Worm (Caenorhabditis elegans) whole organism, midembryonic: ENCODE data around the gene R05G9R.1.

Experiments used
- T22C8.4 ChIP-seq: fragments of 200-800 bp; sonication (Bioruptor generic); IDR thresholded peaks from 2 replicates; pipeline ENCODE4 v1.3.6; 2022; ENCODE audit warnings: missing genetic modification characterization, missing compliant biosample characterization
- cog-1 ChIP-seq: sonication (generic microtip); optimal IDR thresholded peaks from 2 replicates; lab custom pipeline; 2016; ENCODE audit warnings: missing genetic modification characterization, missing compliant biosample characterization
- flt-1 ChIP-seq: fragments of 200-800 bp; sonication (Bioruptor generic); IDR thresholded peaks from 2 replicates; pipeline ENCODE4 v1.3.6; 2022; ENCODE audit warnings: missing genetic modification characterization, missing compliant biosample characterization
- klf-2 ChIP-seq: fragments of 200-800 bp; sonication (Bioruptor generic); conservative IDR thresholded peaks from 2 replicates; pipeline ENCODE4 v1.3.6; 2022; ENCODE audit warnings: missing genetic modification reagents, missing genetic modification characterization, missing compliant biosample characterization
- med-1 ChIP-seq: sonication (generic microtip); optimal IDR thresholded peaks from 2 replicates; lab custom pipeline; 2017; ENCODE audit warnings: missing genetic modification characterization, mild to moderate bottlenecking, missing compliant biosample characterization, antibody characterized with exemption, missing genetic modification reagents; ENCODE audit not compliant: insufficient read depth
- ref-1 ChIP-seq: fragments of 200-800 bp; sonication (Bioruptor generic); conservative IDR thresholded peaks from 2 replicates; pipeline ENCODE4 v1.3.6; 2022; ENCODE audit warnings: missing genetic modification reagents, missing genetic modification characterization, missing compliant biosample characterization
- tab-1 ChIP-seq: fragments of 200-800 bp; sonication (Bioruptor generic); IDR thresholded peaks from 2 replicates; pipeline ENCODE4 v1.3.6; 2022; ENCODE audit warnings: missing genetic modification characterization, missing compliant biosample characterization
- ztf-23 ChIP-seq: fragments of 200-800 bp; sonication (Bioruptor generic); IDR thresholded peaks from 2 replicates; pipeline ENCODE4 v1.3.6; 2022; ENCODE audit warnings: missing genetic modification reagents, missing genetic modification characterization, missing compliant biosample characterization
- ztf-29 ChIP-seq: fragments of 200-800 bp; sonication (Bioruptor generic); IDR thresholded peaks from 2 replicates; pipeline ENCODE4 v1.3.6; 2022; ENCODE audit warnings: missing genetic modification reagents, missing genetic modification characterization, missing compliant biosample characterization

The R05G9R.1 gene

ce11 chrII:6531527-6531926, 17.7 kb upstream of the R05G9R.1 start, which contains the start of gene abch-1:
TSS of gene abch-1 (minus strand) at chrII:6531627.
- TF ChIP-seq med-1 (GFP tag; lab: Kevin White, UChicago) (no peak), klf-2 (GFP tag; lab: Robert Waterston, UW) (no peak), ztf-29 (no peak)

- no peak for TF ChIP-seq cog-1 (tag; lab: Kevin White, UChicago)
- no peak for TF ChIP-seq flt-1 (GFP tag; lab: Robert Waterston, UW)
- TF ChIP-seq ztf-23 (GFP tag; lab: Robert Waterston, UW): no peak
- no peak for TF ChIP-seq ztf-29
- TF ChIP-seq T22C8.4 (GFP tag; lab: Robert Waterston, UW): no peak
- TF ChIP-seq klf-2 (GFP tag; lab: Robert Waterston, UW): no peak
Observed at ce11 chrII:6528629-6529028, 14.8 kb upstream of the R05G9R.1 start, which contains the start of gene C56E6.4. TSS of gene C56E6.4 (minus strand) at chrII:6528729.

- TF ChIP-seq ref-1 (GFP tag; lab: Robert Waterston, UW) (no peak), tab-1 (GFP tag; lab: Robert Waterston, UW) (no peak), cog-1 (tag; lab: Kevin White, UChicago) (no peak), T22C8.4 (GFP tag; lab: Robert Waterston, UW) (no peak), ztf-29 (no peak), ztf-23 (GFP tag; lab: Robert Waterston, UW) (no peak), flt-1 (GFP tag; lab: Robert Waterston, UW) (no peak), klf-2 (GFP tag; lab: Robert Waterston, UW) (no peak), med-1 (GFP tag; lab: Kevin White, UChicago) (no peak)
Observed at ce11 chrII:6526136-6526684, 12.4 kb upstream of the R05G9R.1 start.

- TF ChIP-seq flt-1 (GFP tag; lab: Robert Waterston, UW) (no peak), cog-1 (tag; lab: Kevin White, UChicago) (no peak), ref-1 (GFP tag; lab: Robert Waterston, UW) (no peak), tab-1 (GFP tag; lab: Robert Waterston, UW) (no peak), med-1 (GFP tag; lab: Kevin White, UChicago) (no peak), ztf-29 (no peak), ztf-23 (GFP tag; lab: Robert Waterston, UW) (no peak), klf-2 (GFP tag; lab: Robert Waterston, UW) (no peak), T22C8.4 (GFP tag; lab: Robert Waterston, UW) (no peak)
Observed at ce11 chrII:6524501-6524977, 10.7 kb upstream of the R05G9R.1 start, which contains the start of gene C56E6.2. TSS of gene C56E6.2 (plus strand) at chrII:6524927.

- TF ChIP-seq ref-1 (GFP tag; lab: Robert Waterston, UW) (no peak), ztf-23 (GFP tag; lab: Robert Waterston, UW) (no peak), med-1 (GFP tag; lab: Kevin White, UChicago) (no peak), cog-1 (tag; lab: Kevin White, UChicago) (no peak), klf-2 (GFP tag; lab: Robert Waterston, UW) (no peak), T22C8.4 (GFP tag; lab: Robert Waterston, UW) (no peak), flt-1 (GFP tag; lab: Robert Waterston, UW) (no peak), ztf-29 (no peak), tab-1 (GFP tag; lab: Robert Waterston, UW) (no peak)
Observed at ce11 chrII:6523940-6524339, 10.1 kb upstream of the R05G9R.1 start.

- TF ChIP-seq ztf-29 (no peak), T22C8.4 (GFP tag; lab: Robert Waterston, UW) (no peak), klf-2 (GFP tag; lab: Robert Waterston, UW) (no peak), ref-1 (GFP tag; lab: Robert Waterston, UW) (no peak), flt-1 (GFP tag; lab: Robert Waterston, UW) (peak; percentile 70), ztf-23 (GFP tag; lab: Robert Waterston, UW) (0 out of 2 replicates have a peak, but pooled peaks have one; percentile 69), tab-1 (GFP tag; lab: Robert Waterston, UW) (0 out of 2 replicates have a peak, but pooled peaks have one; percentile 47), med-1 (GFP tag; lab: Kevin White, UChicago) (no peak), cog-1 (tag; lab: Kevin White, UChicago) (peak; percentile 51)
Observed at ce11 chrII:6522622-6523254, 8.9 kb upstream of the R05G9R.1 start.

ce11 chrII:6521316-6521715, 7.5 kb upstream of the R05G9R.1 start, which contains the start of gene toe-2:
TSS of gene toe-2 (minus strand) at chrII:6521385.
- no peak for TF ChIP-seq flt-1 (GFP tag; lab: Robert Waterston, UW)

- TF ChIP-seq ztf-23 (GFP tag; lab: Robert Waterston, UW): no peak
- no peak for TF ChIP-seq ref-1 (GFP tag; lab: Robert Waterston, UW)
- TF ChIP-seq med-1 (GFP tag; lab: Kevin White, UChicago): no peak
- no peak for TF ChIP-seq cog-1 (tag; lab: Kevin White, UChicago)
- TF ChIP-seq T22C8.4 (GFP tag; lab: Robert Waterston, UW): no peak
- no peak for TF ChIP-seq flt-1 (GFP tag; lab: Robert Waterston, UW)
- no peak for TF ChIP-seq ztf-29
- no peak for TF ChIP-seq klf-2 (GFP tag; lab: Robert Waterston, UW)
- TF ChIP-seq tab-1 (GFP tag; lab: Robert Waterston, UW): no peak
Observed at ce11 chrII:6520103-6520502, 6.3 kb upstream of the R05G9R.1 start.

ce11 chrII:6519703-6520102, 5.9 kb upstream of the R05G9R.1 start:
- TF ChIP-seq ref-1 (GFP tag; lab: Robert Waterston, UW): no peak
